Fruit fly (Drosophila melanogaster) whole organism, prepupa: ENCODE data around the gene CG42752.

ENCODE experiments used
- Blimp-1 ChIP-seq: fragments of 200-800 bp; sonication (Bioruptor generic); optimal IDR thresholded peaks from 3 replicates; lab custom pipeline; 2017; ENCODE audit warnings: missing biosample characterization, missing genetic modification characterization, mild to moderate bottlenecking, moderate library complexity, missing genetic modification reagents
- CG10631 ChIP-seq: fragments of 200-800 bp; sonication (Bioruptor generic); optimal IDR thresholded peaks from 2 replicates; lab custom pipeline; 2016; ENCODE audit warnings: missing biosample characterization, missing genetic modification characterization
- CG10669 ChIP-seq: fragments of 200-800 bp; sonication (Bioruptor generic); optimal IDR thresholded peaks from 3 replicates; lab custom pipeline; 2018; ENCODE audit warnings: missing biosample characterization, mild to moderate bottlenecking, missing genetic modification characterization, moderate library complexity
- CG11294 ChIP-seq: fragments of 200-800 bp; sonication (Bioruptor generic); IDR thresholded peaks from 2 replicates; pipeline ENCODE4 v1.3.6; 2022; ENCODE audit warnings: missing biosample characterization, missing genetic modification characterization
- CG11762 ChIP-seq: fragments of 200-800 bp; sonication (Bioruptor generic); optimal IDR thresholded peaks from 3 replicates; lab custom pipeline; 2016; ENCODE audit warnings: missing biosample characterization, missing genetic modification characterization; ENCODE audit not compliant: insufficient read depth
- CG11902 ChIP-seq: fragments of 200-800 bp; sonication (Bioruptor generic); optimal IDR thresholded peaks from 3 replicates; lab custom pipeline; 2016; ENCODE audit warnings: missing biosample characterization, missing genetic modification characterization
- CG1621 ChIP-seq: fragments of 200-800 bp; sonication (Bioruptor generic); optimal IDR thresholded peaks from 3 replicates; lab custom pipeline; 2018; ENCODE audit warnings: missing biosample characterization, mild to moderate bottlenecking, missing genetic modification characterization
- CG3032 ChIP-seq: fragments of 200-800 bp; optimal IDR thresholded peaks from 2 replicates; lab custom pipeline; 2019; ENCODE audit warnings: missing biosample characterization, mild to moderate bottlenecking, missing genetic modification characterization, moderate library complexity
- CG31627 ChIP-seq: fragments of 200-800 bp; sonication (Bioruptor generic); optimal IDR thresholded peaks from 3 replicates; lab custom pipeline; 2016; ENCODE audit warnings: missing biosample characterization, missing genetic modification characterization
- CG32006 ChIP-seq: fragments of 200-800 bp; sonication (Bioruptor generic); optimal IDR thresholded peaks from 3 replicates; lab custom pipeline; 2017; ENCODE audit warnings: missing biosample characterization, mild to moderate bottlenecking, missing genetic modification characterization
- CG34406 ChIP-seq: fragments of 200-800 bp; sonication (Bioruptor generic); optimal IDR thresholded peaks from 3 replicates; lab custom pipeline; 2016; ENCODE audit warnings: missing biosample characterization, missing genetic modification characterization
- CG3919 ChIP-seq: fragments of 200-800 bp; sonication (Bioruptor generic); optimal IDR thresholded peaks from 3 replicates; lab custom pipeline; 2016; ENCODE audit warnings: missing biosample characterization, missing genetic modification characterization
- CG4318 ChIP-seq: fragments of 200-800 bp; sonication (Bioruptor generic); optimal IDR thresholded peaks from 3 replicates; lab custom pipeline; 2017; ENCODE audit warnings: missing biosample characterization, mild to moderate bottlenecking, missing genetic modification characterization
- CG6163 ChIP-seq: fragments of 200-800 bp; sonication (Bioruptor generic); IDR thresholded peaks from 3 replicates; pipeline ENCODE4 v1.3.6; 2022; ENCODE audit warnings: missing biosample characterization, missing genetic modification characterization
- CG6276 ChIP-seq: fragments of 200-800 bp; sonication (Bioruptor generic); optimal IDR thresholded peaks from 2 replicates; lab custom pipeline; 2017; ENCODE audit warnings: missing biosample characterization, mild to moderate bottlenecking, missing genetic modification characterization
- CG6808 ChIP-seq: fragments of 200-800 bp; sonication (Bioruptor generic); optimal IDR thresholded peaks from 3 replicates; lab custom pipeline; 2017; ENCODE audit warnings: missing biosample characterization, missing genetic modification characterization, mild to moderate bottlenecking, moderate library complexity, missing genetic modification reagents
- CG6854 ChIP-seq: fragments of 200-800 bp; sonication (Bioruptor generic); optimal IDR thresholded peaks from 2 replicates; lab custom pipeline; 2017; ENCODE audit warnings: missing biosample characterization, mild to moderate bottlenecking, missing genetic modification characterization
- CG7368 ChIP-seq: fragments of 200-800 bp; sonication (Bioruptor generic); optimal IDR thresholded peaks from 3 replicates; lab custom pipeline; 2016; ENCODE audit warnings: missing biosample characterization, missing genetic modification characterization
- CG8319 ChIP-seq: fragments of 200-800 bp; sonication (Bioruptor generic); optimal IDR thresholded peaks from 3 replicates; lab custom pipeline; 2016; ENCODE audit warnings: missing biosample characterization, missing genetic modification characterization
- CG8632 ChIP-seq: fragments of 200-800 bp; sonication (Bioruptor generic); optimal IDR thresholded peaks from 3 replicates; lab custom pipeline; 2016; ENCODE audit warnings: missing biosample characterization, missing genetic modification characterization
- Eip75B ChIP-seq: fragments of 200-800 bp; sonication (Bioruptor generic); optimal IDR thresholded peaks from 3 replicates; lab custom pipeline; 2016; ENCODE audit warnings: missing biosample characterization, missing genetic modification characterization
- Eip78C ChIP-seq: fragments of 200-800 bp; sonication (Bioruptor generic); peaks from one replicate; lab custom pipeline; 2016; ENCODE audit warnings: missing biosample characterization, missing genetic modification characterization
- Ets96B ChIP-seq: fragments of 200-800 bp; optimal IDR thresholded peaks from 2 replicates; lab custom pipeline; 2019; ENCODE audit warnings: missing biosample characterization, mild to moderate bottlenecking, missing genetic modification characterization, moderate library complexity
- Hr39 ChIP-seq: fragments of 200-800 bp; sonication (Bioruptor generic); optimal IDR thresholded peaks from 2 replicates; lab custom pipeline; 2016; ENCODE audit warnings: missing biosample characterization, missing genetic modification characterization
- Hr4 ChIP-seq: fragments of 200-800 bp; sonication (Bioruptor generic); optimal IDR thresholded peaks from 3 replicates; lab custom pipeline; 2016; ENCODE audit warnings: missing biosample characterization, missing genetic modification characterization
- Lpt ChIP-seq: fragments of 200-800 bp; sonication (Bioruptor generic); optimal IDR thresholded peaks from 3 replicates; lab custom pipeline; 2016; ENCODE audit warnings: missing biosample characterization, missing genetic modification characterization
- Met ChIP-seq: fragments of 200-800 bp; sonication (Bioruptor generic); optimal IDR thresholded peaks from 3 replicates; lab custom pipeline; 2016; ENCODE audit warnings: missing biosample characterization, missing genetic modification characterization
- OdsH ChIP-seq: fragments of 200-800 bp; sonication (Bioruptor generic); optimal IDR thresholded peaks from 3 replicates; lab custom pipeline; 2016; ENCODE audit warnings: missing biosample characterization, missing genetic modification characterization
- Smox ChIP-seq: fragments of 200-800 bp; sonication (Bioruptor generic); optimal IDR thresholded peaks from 3 replicates; lab custom pipeline; 2016; ENCODE audit warnings: missing biosample characterization, missing genetic modification characterization
- Sox14 ChIP-seq: fragments of 200-800 bp; sonication (Bioruptor generic); optimal IDR thresholded peaks from 3 replicates; lab custom pipeline; 2016; ENCODE audit warnings: missing biosample characterization, missing genetic modification characterization
- achi ChIP-seq: fragments of 200-800 bp; sonication (Bioruptor generic); optimal IDR thresholded peaks from 3 replicates; lab custom pipeline; 2016; ENCODE audit warnings: missing biosample characterization, missing genetic modification characterization
- cyc ChIP-seq: fragments of 200-800 bp; sonication (Bioruptor generic); optimal IDR thresholded peaks from 3 replicates; lab custom pipeline; 2016; ENCODE audit warnings: missing biosample characterization, missing genetic modification characterization
- dsx ChIP-seq: fragments of 200-800 bp; optimal IDR thresholded peaks from 3 replicates; lab custom pipeline; 2019; ENCODE audit warnings: missing biosample characterization, mild to moderate bottlenecking, missing genetic modification characterization, moderate library complexity; ENCODE audit not compliant: poor library complexity, severe bottlenecking
- eg ChIP-seq: fragments of 200-800 bp; sonication (Bioruptor generic); IDR thresholded peaks from 3 replicates; pipeline ENCODE4 v1.3.6; 2022; ENCODE audit warnings: missing biosample characterization, missing genetic modification characterization
- esn ChIP-seq: fragments of 200-800 bp; sonication (Bioruptor generic); optimal IDR thresholded peaks from 2 replicates; lab custom pipeline; 2016; ENCODE audit warnings: missing biosample characterization, mild to moderate bottlenecking, missing genetic modification characterization, moderate library complexity
- fd85E ChIP-seq: fragments of 200-800 bp; sonication (Bioruptor generic); optimal IDR thresholded peaks from 3 replicates; lab custom pipeline; 2016; ENCODE audit warnings: missing biosample characterization, missing genetic modification characterization
- fkh ChIP-seq: fragments of 200-800 bp; sonication (Bioruptor generic); optimal IDR thresholded peaks from 3 replicates; lab custom pipeline; 2017; ENCODE audit warnings: missing biosample characterization, mild to moderate bottlenecking, missing genetic modification characterization, moderate library complexity
- net ChIP-seq: fragments of 200-800 bp; sonication (Bioruptor generic); optimal IDR thresholded peaks from 3 replicates; lab custom pipeline; 2016; ENCODE audit warnings: missing biosample characterization, missing genetic modification characterization
- pdm3 ChIP-seq: fragments of 200-800 bp; sonication (Bioruptor generic); optimal IDR thresholded peaks from 3 replicates; lab custom pipeline; 2016; ENCODE audit warnings: missing biosample characterization, missing genetic modification characterization
- salr ChIP-seq, 2 experiments: fragments of 200-800 bp; sonication (Bioruptor generic); optimal IDR thresholded peaks; 3 replicates each; lab custom pipeline; 2016 to 2018; ENCODE audit warnings: missing biosample characterization in 2 of 2, missing genetic modification characterization in 2 of 2, mild to moderate bottlenecking in 1 of 2
- svp ChIP-seq: fragments of 200-800 bp; sonication (Bioruptor generic); peaks from one replicate; lab custom pipeline; 2016; ENCODE audit warnings: missing biosample characterization, missing genetic modification characterization
- topi ChIP-seq: fragments of 200-800 bp; sonication (Bioruptor generic); optimal IDR thresholded peaks from 3 replicates; lab custom pipeline; 2016; ENCODE audit warnings: missing biosample characterization, missing genetic modification characterization

Gene CG42752

dm6 chr2L:18702721-18703488 is 37.0 kb downstream of the CG42752 start, which contains the start of the genes CG10376 and CG10343 (continued):
- TF ChIP-seq pdm3 (GFP tag; lab: Kevin White, UChicago) (no peak), Hr39 (peak; percentile 75), Blimp-1 (GFP tag; lab: Kevin White, UChicago) (peak; percentile 61), CG11294 (GFP tag; lab: Robert Waterston, UW) (peak; percentile 84), eg (GFP tag; lab: Robert Waterston, UW) (peak; percentile 82), svp (GFP tag; lab: Kevin White, UChicago) (peak; percentile 81), achi (GFP tag; lab: Kevin White, UChicago) (peak; percentile 82), CG11762 (peak; percentile 40), Eip75B (GFP tag; lab: Kevin White, UChicago) (no peak), net (peak; percentile 60), CG31627 (GFP tag; lab: Kevin White, UChicago) (peak; percentile 79), Hr4 (GFP tag; lab: Kevin White, UChicago) (peak; percentile 82), cyc (GFP tag; lab: Kevin White, UChicago) (peak; percentile 73), CG3032 (tag; lab: Kevin White, UChicago) (peak; percentile 92), CG6163 (GFP tag; lab: Robert Waterston, UW) (peak; percentile 76), CG6808 (GFP tag; lab: Kevin White, UChicago) (peak; percentile 77), CG6276 (GFP tag; lab: Kevin White, UChicago) (no peak), Lpt (GFP tag; lab: Kevin White, UChicago) (peak; percentile 75), fd85E (GFP tag; lab: Kevin White, UChicago) (no peak), CG6854 (GFP tag; lab: Kevin White, UChicago) (peak; percentile 10), Eip78C (GFP tag; lab: Kevin White, UChicago) (peak; percentile 92), CG10631 (GFP tag; lab: Kevin White, UChicago) (peak; percentile 93), esn (GFP tag; lab: Kevin White, UChicago) (peak; percentile 78)

- no peak for TF ChIP-seq Hr39
- peak; percentile 63 for TF ChIP-seq Eip78C (GFP tag; lab: Kevin White, UChicago)
- no peak for TF ChIP-seq CG3032 (tag; lab: Kevin White, UChicago)
- TF ChIP-seq, all 60 proteins: peak for 1
Measured at dm6 chr2L:18698559-18699130, 41.3 kb downstream of the CG42752 start, which contains the start of gene CG10341. Gene CG10341 (plus strand): TSS chr2L:18698714.

dm6 chr2L:18695404-18695804 is 44.5 kb downstream of the CG42752 start, which contains the start of the genes CG10383 and CG10338:
Gene CG10383 (minus strand): TSS chr2L:18695602.
Gene CG10338 (plus strand): TSS chr2L:18695664.
- TF ChIP-seq CG8632 = peak; percentile 77
- peak; percentile 86 for TF ChIP-seq CG7368 (GFP tag; lab: Kevin White, UChicago)
- peak; percentile 69 for TF ChIP-seq CG4318 (GFP tag; lab: Kevin White, UChicago)
- peak; percentile 89 for TF ChIP-seq OdsH
- peak; percentile 90 for TF ChIP-seq Smox (GFP tag; lab: Kevin White, UChicago)
- peak; percentile 64 for TF ChIP-seq CG10669
- TF ChIP-seq pdm3 (GFP tag; lab: Kevin White, UChicago) = no peak
- peak; percentile 87 for TF ChIP-seq CG11902 (GFP tag; lab: Kevin White, UChicago)
- TF ChIP-seq CG6854 (GFP tag; lab: Kevin White, UChicago) = peak; percentile 49
- TF ChIP-seq fkh (GFP tag; lab: Kevin White, UChicago) = peak; percentile 31
- TF ChIP-seq CG31627 (GFP tag; lab: Kevin White, UChicago) = peak; percentile 93
- peak; percentile 93 for TF ChIP-seq svp (GFP tag; lab: Kevin White, UChicago)
- peak; percentile 93 for TF ChIP-seq Hr39
- peak; percentile 91 for TF ChIP-seq Sox14
- peak; percentile 95 for TF ChIP-seq CG6163 (GFP tag; lab: Robert Waterston, UW)
- peak; percentile 61 for TF ChIP-seq CG1621 (tag; lab: Kevin White, UChicago)
- peak; percentile 90 for TF ChIP-seq Met (GFP tag; lab: Kevin White, UChicago)
- peak; percentile 37 for TF ChIP-seq dsx (GFP tag; lab: Kevin White, UChicago)
- peak; percentile 88 for TF ChIP-seq CG8319 (GFP tag; lab: Kevin White, UChicago)
- TF ChIP-seq CG3919 (GFP tag; lab: Kevin White, UChicago) = peak; percentile 93
- peak; percentile 81 for TF ChIP-seq CG34406 (GFP tag; lab: Kevin White, UChicago)
- TF ChIP-seq Blimp-1 (GFP tag; lab: Kevin White, UChicago) = peak; percentile 96
- peak; percentile 93 for TF ChIP-seq cyc (GFP tag; lab: Kevin White, UChicago)
- peak; percentile 96 for TF ChIP-seq Eip78C (GFP tag; lab: Kevin White, UChicago)
- peak; percentile 88 for TF ChIP-seq esn (GFP tag; lab: Kevin White, UChicago)
- TF ChIP-seq salr (GFP tag; optimal IDR thresholded peaks at IDR 0.05; lab: Kevin White, UChicago) = peak; percentile 57 to 64
- peak; percentile 86 for TF ChIP-seq Eip75B (GFP tag; lab: Kevin White, UChicago)
- peak; percentile 87 for TF ChIP-seq CG11294 (GFP tag; lab: Robert Waterston, UW)
- peak; percentile 94 for TF ChIP-seq eg (GFP tag; lab: Robert Waterston, UW)
- TF ChIP-seq Lpt (GFP tag; lab: Kevin White, UChicago) = peak; percentile 82
- TF ChIP-seq CG11762 = peak; percentile 51
- peak; percentile 63 for TF ChIP-seq Ets96B (tag; lab: Kevin White, UChicago)
- peak; percentile 88 for TF ChIP-seq topi
- TF ChIP-seq CG32006 (GFP tag; lab: Kevin White, UChicago) = peak; percentile 77
